Worm (Caenorhabditis elegans): ENCODE results near the gene klo-1.

klo-1 gene

ce11 chrIV:7727258-7727657 lies 20.8 kb downstream of the klo-1 start:
- TF ChIP-seq ztf-29 (GFP tag; IDR thresholded peaks at IDR 0.05), result no peak
- TF ChIP-seq ztf-23 (GFP tag; IDR thresholded peaks at IDR 0.05), result no peak
- TF ChIP-seq flt-1 (GFP tag; IDR thresholded peaks at IDR 0.05), result no peak
- TF ChIP-seq T22C8.4 (GFP tag; IDR thresholded peaks at IDR 0.05), result no peak
- no peak for TF ChIP-seq med-1 (GFP tag; optimal IDR thresholded peaks at IDR 0.05; ENCODE audit: insufficient read depth)
- TF ChIP-seq ref-1 (GFP tag; conservative IDR thresholded peaks at IDR 0.05), result no peak
- TF ChIP-seq cog-1 (tag; optimal IDR thresholded peaks at IDR 0.05), result no peak
- TF ChIP-seq klf-2 (GFP tag; conservative IDR thresholded peaks at IDR 0.05), result no peak

DNA sequence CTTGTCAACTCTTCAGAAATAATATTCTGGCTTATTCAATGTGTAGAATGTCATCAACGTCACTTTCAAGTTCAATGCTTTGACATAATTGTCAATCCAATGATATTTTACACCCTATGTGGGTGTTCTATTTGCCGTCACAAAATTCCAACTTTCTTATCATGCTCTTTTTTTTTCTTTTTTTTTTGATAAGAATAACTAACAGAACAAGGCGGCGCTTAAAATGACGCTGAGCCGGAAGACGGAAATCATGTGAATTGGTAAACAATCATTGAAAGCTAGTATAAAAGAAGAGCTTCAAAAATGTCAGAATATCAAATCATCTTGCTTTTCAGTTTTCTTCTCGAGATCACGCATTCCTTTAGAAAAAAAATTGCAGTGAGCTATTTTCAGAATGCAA lies 21.7 kb downstream of the klo-1 start, which contains the start of gene C50F7.5:
TSS of gene C50F7.5 (plus strand) at position 395 of the 400 bp plus-strand sequence.
- TF ChIP-seq tab-1 (GFP tag; IDR thresholded peaks at IDR 0.05), result no peak
- TF ChIP-seq T22C8.4 (GFP tag; IDR thresholded peaks at IDR 0.05), result no peak
- TF ChIP-seq ztf-23 (GFP tag; IDR thresholded peaks at IDR 0.05), result no peak
- no peak for TF ChIP-seq cog-1 (tag; optimal IDR thresholded peaks at IDR 0.05)
- TF ChIP-seq klf-2 (GFP tag; conservative IDR thresholded peaks at IDR 0.05), result no peak
- TF ChIP-seq med-1 (GFP tag; optimal IDR thresholded peaks at IDR 0.05; ENCODE audit: insufficient read depth), result no peak
- TF ChIP-seq flt-1 (GFP tag; IDR thresholded peaks at IDR 0.05), result no peak
- no peak for TF ChIP-seq ref-1 (GFP tag; conservative IDR thresholded peaks at IDR 0.05)
- no peak for TF ChIP-seq ztf-29 (GFP tag; IDR thresholded peaks at IDR 0.05)

- TF ChIP-seq cog-1 (tag; optimal IDR thresholded peaks at IDR 0.05) (no peak), flt-1 (GFP tag; IDR thresholded peaks at IDR 0.05) (no peak), ztf-23 (GFP tag; IDR thresholded peaks at IDR 0.05) (no peak)
Measured at ce11 chrIV:7724912-7725311, 23.1 kb downstream of the klo-1 start.

ce11 chrIV:7723555-7723954 lies 24.5 kb downstream of the klo-1 start:
- TF ChIP-seq klf-2 (GFP tag; conservative IDR thresholded peaks at IDR 0.05), result no peak
- no peak for TF ChIP-seq med-1 (GFP tag; optimal IDR thresholded peaks at IDR 0.05; ENCODE audit: insufficient read depth)
- TF ChIP-seq ztf-29 (GFP tag; IDR thresholded peaks at IDR 0.05), result no peak
- TF ChIP-seq ref-1 (GFP tag; conservative IDR thresholded peaks at IDR 0.05), result no peak
- TF ChIP-seq tab-1 (GFP tag; IDR thresholded peaks at IDR 0.05), result no peak
- TF ChIP-seq flt-1 (GFP tag; IDR thresholded peaks at IDR 0.05), result no peak
- no peak for TF ChIP-seq T22C8.4 (GFP tag; IDR thresholded peaks at IDR 0.05)
- TF ChIP-seq cog-1 (tag; optimal IDR thresholded peaks at IDR 0.05), result no peak
- TF ChIP-seq ztf-23 (GFP tag; IDR thresholded peaks at IDR 0.05), result no peak

- TF ChIP-seq ztf-29 (GFP tag; IDR thresholded peaks at IDR 0.05), result no peak
- no peak for TF ChIP-seq ref-1 (GFP tag; conservative IDR thresholded peaks at IDR 0.05)
- TF ChIP-seq cog-1 (tag; optimal IDR thresholded peaks at IDR 0.05), result no peak
- TF ChIP-seq flt-1 (GFP tag; IDR thresholded peaks at IDR 0.05), result no peak
- no peak for TF ChIP-seq med-1 (GFP tag; optimal IDR thresholded peaks at IDR 0.05; ENCODE audit: insufficient read depth)
- no peak for TF ChIP-seq T22C8.4 (GFP tag; IDR thresholded peaks at IDR 0.05)
- TF ChIP-seq tab-1 (GFP tag; IDR thresholded peaks at IDR 0.05), result no peak
- no peak for TF ChIP-seq klf-2 (GFP tag; conservative IDR thresholded peaks at IDR 0.05)
- no peak for TF ChIP-seq ztf-23 (GFP tag; IDR thresholded peaks at IDR 0.05)
Measured at ce11 chrIV:7722806-7723205, 25.2 kb downstream of the klo-1 start, which contains the start of gene C50F7.6. TSS of gene C50F7.6 (minus strand) at chrIV:7723199.

DNA sequence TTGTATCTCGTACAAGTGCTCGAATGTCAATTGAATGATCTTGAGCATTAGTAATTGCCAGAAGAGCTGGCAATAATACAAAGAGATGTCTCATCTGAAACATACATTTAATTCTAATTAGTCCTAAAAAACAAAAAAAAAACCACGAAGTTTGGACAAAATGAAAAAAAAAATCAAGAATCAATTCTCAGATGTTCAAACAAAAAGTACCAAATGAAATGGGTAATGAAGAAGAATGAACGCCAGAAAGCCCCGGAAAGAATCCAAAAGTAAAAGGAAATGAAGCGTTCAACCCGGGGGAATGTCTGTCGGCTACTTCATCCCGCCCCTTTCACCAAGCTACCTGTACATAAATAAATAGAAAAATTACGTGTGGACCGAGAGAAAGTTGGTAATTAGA lies 30.1 kb downstream of the klo-1 start, which contains the start of gene F33D4.6:
TSS of gene F33D4.6 (minus strand) at position 101 of the 400 bp plus-strand sequence.
- TF ChIP-seq T22C8.4 (GFP tag; IDR thresholded peaks at IDR 0.05) (no peak), med-1 (GFP tag; optimal IDR thresholded peaks at IDR 0.05; ENCODE audit: insufficient read depth) (no peak), tab-1 (GFP tag; IDR thresholded peaks at IDR 0.05) (no peak), klf-2 (GFP tag; conservative IDR thresholded peaks at IDR 0.05) (no peak)

ce11 chrIV:7712252-7712651 lies 35.8 kb downstream of the klo-1 start:
- TF ChIP-seq flt-1 (GFP tag; IDR thresholded peaks at IDR 0.05) (no peak), ztf-29 (GFP tag; IDR thresholded peaks at IDR 0.05) (no peak), med-1 (GFP tag; optimal IDR thresholded peaks at IDR 0.05; ENCODE audit: insufficient read depth) (no peak), T22C8.4 (GFP tag; IDR thresholded peaks at IDR 0.05) (no peak), cog-1 (tag; optimal IDR thresholded peaks at IDR 0.05) (no peak)

- TF ChIP-seq ztf-29 (GFP tag; IDR thresholded peaks at IDR 0.05) (no peak), klf-2 (GFP tag; conservative IDR thresholded peaks at IDR 0.05) (no peak), T22C8.4 (GFP tag; IDR thresholded peaks at IDR 0.05) (no peak), tab-1 (GFP tag; IDR thresholded peaks at IDR 0.05) (no peak), ref-1 (GFP tag; conservative IDR thresholded peaks at IDR 0.05) (no peak), flt-1 (GFP tag; IDR thresholded peaks at IDR 0.05) (no peak), med-1 (GFP tag; optimal IDR thresholded peaks at IDR 0.05; ENCODE audit: insufficient read depth) (no peak), ztf-23 (GFP tag; IDR thresholded peaks at IDR 0.05) (no peak), cog-1 (tag; optimal IDR thresholded peaks at IDR 0.05) (no peak)
Measured at ce11 chrIV:7710824-7711223, 37.2 kb downstream of the klo-1 start, which contains the start of gene nhr-8. TSS of gene nhr-8 (plus strand) at chrIV:7710983.

DNA sequence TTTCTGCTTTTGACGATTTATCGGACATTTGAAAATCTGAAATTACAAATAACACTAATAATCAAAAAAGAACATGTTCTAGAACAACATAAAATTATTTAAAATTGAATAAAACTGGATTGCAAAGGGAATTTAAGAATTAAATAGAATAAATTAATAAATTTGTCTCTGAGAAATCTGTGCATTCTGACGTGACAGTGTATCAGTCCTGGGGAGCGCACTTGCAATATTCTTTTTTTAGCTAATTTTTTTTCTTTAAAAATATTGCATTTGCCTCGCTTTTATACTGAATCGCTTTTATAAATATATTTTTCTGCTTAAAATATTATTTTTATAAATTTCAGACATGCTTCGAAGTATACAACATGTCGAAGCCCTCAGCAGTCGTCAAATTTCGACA lies 38.3 kb downstream of the klo-1 start, which contains the start of the genes mrpl-1, emc-6 and mrps-24:
TSS of gene mrpl-1 (minus strand) at position 1 of the 400 bp plus-strand sequence.
TSS of gene emc-6 (minus strand) at position 36 of the 400 bp plus-strand sequence.
TSS of gene mrps-24 (plus strand) at position 345 of the 400 bp plus-strand sequence.
- TF ChIP-seq klf-2 (GFP tag; conservative IDR thresholded peaks at IDR 0.05), result no peak
- no peak for TF ChIP-seq T22C8.4 (GFP tag; IDR thresholded peaks at IDR 0.05)
- peak; percentile 3 for TF ChIP-seq cog-1 (tag; optimal IDR thresholded peaks at IDR 0.05)

- TF ChIP-seq ref-1 (GFP tag; conservative IDR thresholded peaks at IDR 0.05) (no peak), ztf-23 (GFP tag; IDR thresholded peaks at IDR 0.05) (no peak), cog-1 (tag; optimal IDR thresholded peaks at IDR 0.05) (no peak), tab-1 (GFP tag; IDR thresholded peaks at IDR 0.05) (no peak), T22C8.4 (GFP tag; IDR thresholded peaks at IDR 0.05) (no peak), klf-2 (GFP tag; conservative IDR thresholded peaks at IDR 0.05) (no peak), med-1 (GFP tag; optimal IDR thresholded peaks at IDR 0.05; ENCODE audit: insufficient read depth) (no peak), ztf-29 (GFP tag; IDR thresholded peaks at IDR 0.05) (no peak), flt-1 (GFP tag; IDR thresholded peaks at IDR 0.05) (no peak)
Measured at ce11 chrIV:7706805-7707204, 41.2 kb downstream of the klo-1 start, which contains the start of gene F33D4.4. TSS of gene F33D4.4 (minus strand) at chrIV:7706905.
